Worm (Caenorhabditis elegans): ENCODE data around the gene ptp-8.

ce11 chrIV:7402077-7402476 lies 20.2 kb downstream of the ptp-8 start:
- TF ChIP-seq ama-1 (optimal IDR thresholded peaks at IDR 0.05) = no peak
- TF ChIP-seq aly-1 (tag; optimal IDR thresholded peaks at IDR 0.05) = no peak
- no peak for TF ChIP-seq flt-1 (GFP tag; IDR thresholded peaks at IDR 0.05)
- TF ChIP-seq B0310.2 (tag; optimal IDR thresholded peaks at IDR 0.05) = no peak
- no peak for TF ChIP-seq tbx-11 (GFP tag; IDR thresholded peaks at IDR 0.05)
- TF ChIP-seq pes-1 (GFP tag; IDR thresholded peaks at IDR 0.05) = no peak
- TF ChIP-seq ets-7 (tag; optimal IDR thresholded peaks at IDR 0.05) = no peak
- no peak for TF ChIP-seq sea-1 (GFP tag; conservative IDR thresholded peaks at IDR 0.05)
